Worm (Caenorhabditis elegans) whole organism, L4 larva: ENCODE measurements around the gene C36E6.2.

Source experiments
- F26F4.8 ChIP-seq: fragments of 200-800 bp; sonication (Bioruptor generic); conservative IDR thresholded peaks from 2 replicates; pipeline ENCODE4 v1.3.6; 2022; ENCODE audit warnings: missing genetic modification characterization, missing compliant biosample characterization
- F44E2.7 ChIP-seq: fragments of 200-800 bp; sonication (Bioruptor generic); IDR thresholded peaks from 2 replicates; pipeline ENCODE4 v2.1.2; 2022; ENCODE audit warnings: missing genetic modification characterization, missing compliant biosample characterization
- F49E8.2 ChIP-seq: sonication (generic microtip); optimal IDR thresholded peaks from 2 replicates; lab custom pipeline; 2016; ENCODE audit warnings: missing compliant biosample characterization, mild to moderate bottlenecking, missing genetic modification characterization, borderline replicate concordance
- R02D3.7 ChIP-seq: fragments of 150-350 bp; sonication (generic microtip); optimal IDR thresholded peaks from 3 replicates; lab custom pipeline; 2014; ENCODE audit warnings: missing biosample characterization, missing genetic modification characterization
- Y48G9A.11 ChIP-seq: fragments of 200-800 bp; sonication (Bioruptor generic); IDR thresholded peaks from 2 replicates; pipeline ENCODE4 v1.3.6; 2022; ENCODE audit warnings: missing genetic modification reagents, missing genetic modification characterization, missing compliant biosample characterization
- Y5F2A.4 ChIP-seq: fragments of 200-800 bp; sonication (Bioruptor generic); optimal IDR thresholded peaks from 2 replicates; lab custom pipeline; 2018; ENCODE audit warnings: mild to moderate bottlenecking, missing genetic modification characterization, missing compliant biosample characterization
- Y75B8A.6 ChIP-seq: fragments of 200-800 bp; sonication (Bioruptor generic); IDR thresholded peaks from 2 replicates; pipeline ENCODE4 v1.3.6; 2022; ENCODE audit warnings: missing genetic modification reagents, missing genetic modification characterization, missing compliant biosample characterization
- ZK546.5 ChIP-seq, 2 experiments: sonication (generic microtip); optimal IDR thresholded peaks; 2 replicates each; lab custom pipeline; 2017; ENCODE audit warnings: missing biosample characterization in 2 of 2, missing genetic modification characterization in 2 of 2
- ama-1 ChIP-seq: fragments of 150-350 bp; optimal IDR thresholded peaks from 2 replicates; lab custom pipeline; 2014; ENCODE audit warnings: inconsistent platforms, mixed read lengths
- attf-4 ChIP-seq: sonication (generic microtip); optimal IDR thresholded peaks from 3 replicates; lab custom pipeline; 2017; ENCODE audit warnings: missing biosample characterization, missing genetic modification characterization
- ceh-20 ChIP-seq: fragments of 200-800 bp; sonication (Bioruptor generic); IDR thresholded peaks from 2 replicates; pipeline ENCODE4 v1.3.6; 2022; ENCODE audit warnings: missing genetic modification reagents, missing genetic modification characterization, missing compliant biosample characterization
- ceh-28 ChIP-seq: fragments of 150-350 bp; optimal IDR thresholded peaks from 2 replicates; lab custom pipeline; 2014; ENCODE audit warnings: missing biosample characterization, missing genetic modification reagents, missing genetic modification characterization
- ceh-62 ChIP-seq: sonication (generic microtip); optimal IDR thresholded peaks from 2 replicates; lab custom pipeline; 2017; ENCODE audit warnings: missing biosample characterization, missing genetic modification characterization
- ceh-82 ChIP-seq: sonication (generic microtip); optimal IDR thresholded peaks from 2 replicates; lab custom pipeline; 2017; ENCODE audit warnings: missing biosample characterization, missing genetic modification characterization
- daf-12 ChIP-seq: fragments of 150-350 bp; optimal IDR thresholded peaks from 2 replicates; lab custom pipeline; 2014; ENCODE audit warnings: missing biosample characterization, missing genetic modification reagents, missing genetic modification characterization
- daf-16 ChIP-seq, 3 experiments: sonication (generic microtip); optimal IDR thresholded peaks; 2 replicates each; lab custom pipeline; 2016 to 2017; ENCODE audit warnings: missing genetic modification characterization in 3 of 3, missing genetic modification reagents in 3 of 3, mild to moderate bottlenecking in 2 of 3, missing compliant biosample characterization in 2 of 3, missing biosample characterization in 1 of 3, moderate library complexity in 1 of 3
- daf-19 ChIP-seq: fragments of 200-800 bp; sonication (Bioruptor generic); conservative IDR thresholded peaks from 2 replicates; pipeline ENCODE4 v1.3.6; 2022; ENCODE audit warnings: missing genetic modification characterization, missing compliant biosample characterization
- dmd-6 ChIP-seq: fragments of 200-800 bp; sonication (Bioruptor generic); IDR thresholded peaks from 2 replicates; pipeline ENCODE4 v1.3.6; 2022; ENCODE audit warnings: missing genetic modification reagents, missing genetic modification characterization, missing compliant biosample characterization
- dpl-1 ChIP-seq: fragments of 150-350 bp; optimal IDR thresholded peaks from 2 replicates; lab custom pipeline; 2014; ENCODE audit warnings: missing biosample characterization, missing genetic modification reagents, missing genetic modification characterization
- duxl-1 ChIP-seq: sonication (generic microtip); optimal IDR thresholded peaks from 2 replicates; lab custom pipeline; 2016; ENCODE audit warnings: mild to moderate bottlenecking, missing genetic modification characterization, moderate library complexity, missing compliant biosample characterization; ENCODE audit not compliant: poor library complexity
- dve-1 ChIP-seq: sonication (generic microtip); optimal IDR thresholded peaks from 2 replicates; lab custom pipeline; 2017; ENCODE audit warnings: antibody characterized with exemption, mild to moderate bottlenecking, missing genetic modification characterization, missing compliant biosample characterization; ENCODE audit not compliant: insufficient read depth
- egl-27 ChIP-seq: sonication (generic microtip); optimal IDR thresholded peaks from 3 replicates; lab custom pipeline; 2017; ENCODE audit warnings: missing biosample characterization, missing genetic modification reagents, missing genetic modification characterization
- egl-43 ChIP-seq: fragments of 200-800 bp; sonication (Bioruptor generic); IDR thresholded peaks from 2 replicates; pipeline ENCODE4 v1.3.6; 2022; ENCODE audit warnings: missing genetic modification reagents, missing genetic modification characterization, missing compliant biosample characterization
- hif-1 ChIP-seq, 2 experiments: sonication (generic microtip); optimal IDR thresholded peaks; 2 replicates each; lab custom pipeline; 2016 to 2017; ENCODE audit warnings: missing compliant biosample characterization in 2 of 2, missing genetic modification characterization in 2 of 2, missing genetic modification reagents in 2 of 2, missing genotype in 2 of 2, mild to moderate bottlenecking in 1 of 2
- hlh-11 ChIP-seq: fragments of 200-800 bp; sonication (Bioruptor generic); optimal IDR thresholded peaks from 2 replicates; lab custom pipeline; 2018; ENCODE audit warnings: mild to moderate bottlenecking, missing genetic modification characterization, missing compliant biosample characterization
- hlh-30 ChIP-seq: sonication (generic microtip); optimal IDR thresholded peaks from 2 replicates; lab custom pipeline; 2017; ENCODE audit warnings: antibody characterized with exemption, mild to moderate bottlenecking, missing genetic modification characterization, missing compliant biosample characterization; ENCODE audit not compliant: insufficient read depth
- lim-7 ChIP-seq: fragments of 200-800 bp; sonication (Bioruptor generic); IDR thresholded peaks from 2 replicates; pipeline ENCODE4 v1.3.6; 2022; ENCODE audit warnings: missing genetic modification characterization, missing compliant biosample characterization
- lin-13 ChIP-seq: fragments of 150-350 bp; optimal IDR thresholded peaks from 2 replicates; lab custom pipeline; 2014; ENCODE audit warnings: missing biosample characterization, missing genetic modification reagents, missing genetic modification characterization
- lin-29 ChIP-seq: fragments of 200-800 bp; sonication (Bioruptor generic); IDR thresholded peaks from 2 replicates; pipeline ENCODE4 v1.3.6; 2022; ENCODE audit warnings: missing genetic modification reagents, missing genetic modification characterization, missing compliant biosample characterization
- lsy-2 ChIP-seq, 2 experiments: fragments of 150-350 bp in 1 of 2; sonication (generic microtip) in 1 of 2; optimal IDR thresholded peaks; 2 replicates each; lab custom pipeline; 2014 to 2017; ENCODE audit warnings: missing biosample characterization in 2 of 2, missing genetic modification characterization in 2 of 2
- madf-9 ChIP-seq: fragments of 200-800 bp; sonication (Bioruptor generic); conservative IDR thresholded peaks from 2 replicates; pipeline ENCODE4 v1.3.6; 2022; ENCODE audit warnings: missing genetic modification reagents, missing genetic modification characterization, missing compliant biosample characterization
- mdt-29 ChIP-seq: fragments of 200-800 bp; sonication (Bioruptor generic); IDR thresholded peaks from 2 replicates; pipeline ENCODE4 v1.3.6; 2022; ENCODE audit warnings: missing genetic modification reagents, missing genetic modification characterization, missing compliant biosample characterization
- mep-1 ChIP-seq: fragments of 150-350 bp; sonication (generic microtip); optimal IDR thresholded peaks from 3 replicates; lab custom pipeline; 2014; ENCODE audit warnings: missing biosample characterization, missing genetic modification characterization
- mes-2 ChIP-seq: sonication (generic microtip); optimal IDR thresholded peaks from 2 replicates; lab custom pipeline; 2016; ENCODE audit warnings: missing genotype, mild to moderate bottlenecking, missing genetic modification characterization, missing compliant biosample characterization; ENCODE audit not compliant: poor library complexity, severe bottlenecking
- nhr-10 ChIP-seq: fragments of 150-350 bp; optimal IDR thresholded peaks from 2 replicates; lab custom pipeline; 2014; ENCODE audit warnings: missing biosample characterization, missing genetic modification characterization
- nhr-102 ChIP-seq: sonication (generic microtip); optimal IDR thresholded peaks from 2 replicates; lab custom pipeline; 2016; ENCODE audit warnings: mild to moderate bottlenecking, missing genetic modification characterization, moderate library complexity, missing compliant biosample characterization
- nhr-25 ChIP-seq: sonication (generic microtip); optimal IDR thresholded peaks from 2 replicates; lab custom pipeline; 2017; ENCODE audit warnings: missing genetic modification characterization, mild to moderate bottlenecking, missing compliant biosample characterization, antibody characterized with exemption, moderate library complexity, borderline replicate concordance; ENCODE audit not compliant: insufficient read depth
- nhr-6 ChIP-seq: fragments of 150-350 bp; optimal IDR thresholded peaks from 2 replicates; lab custom pipeline; 2014; ENCODE audit warnings: missing biosample characterization, missing genetic modification characterization
- php-3 ChIP-seq: fragments of 200-800 bp; sonication (Bioruptor generic); IDR thresholded peaks from 2 replicates; pipeline ENCODE4 v1.3.6; 2022; ENCODE audit warnings: missing genetic modification reagents, missing genetic modification characterization, missing compliant biosample characterization
- pqm-1 ChIP-seq: sonication (generic microtip); optimal IDR thresholded peaks from 2 replicates; lab custom pipeline; 2017; ENCODE audit warnings: missing biosample characterization, missing genetic modification characterization
- rbr-2 ChIP-seq: sonication (generic microtip); optimal IDR thresholded peaks from 2 replicates; lab custom pipeline; 2016; ENCODE audit warnings: missing genotype, missing genetic modification characterization, missing compliant biosample characterization
- sdz-12 ChIP-seq: fragments of 200-800 bp; sonication (Bioruptor generic); optimal IDR thresholded peaks from 2 replicates; lab custom pipeline; 2018; ENCODE audit warnings: mild to moderate bottlenecking, missing genetic modification characterization, missing compliant biosample characterization
- set-16 ChIP-seq: fragments of 200-800 bp; sonication (Bioruptor generic); IDR thresholded peaks from 2 replicates; pipeline ENCODE4 v1.3.6; 2022; ENCODE audit warnings: missing genetic modification reagents, missing genetic modification characterization, missing compliant biosample characterization
- skn-1 ChIP-seq: fragments of 150-350 bp; optimal IDR thresholded peaks from 2 replicates; lab custom pipeline; 2014; ENCODE audit warnings: missing biosample characterization, missing genetic modification characterization
- tra-1 ChIP-seq: fragments of 200-800 bp; sonication (Bioruptor generic); IDR thresholded peaks from 2 replicates; pipeline ENCODE4 v1.3.6; 2022; ENCODE audit warnings: missing genetic modification reagents, missing genetic modification characterization, missing compliant biosample characterization
- unc-39 ChIP-seq: sonication (generic microtip); optimal IDR thresholded peaks from 2 replicates; lab custom pipeline; 2017; ENCODE audit warnings: missing biosample characterization, missing genetic modification characterization
- vab-7 ChIP-seq: fragments of 200-800 bp; sonication (Bioruptor generic); IDR thresholded peaks from 2 replicates; pipeline ENCODE4 v1.3.6; 2022; ENCODE audit warnings: missing genetic modification reagents, missing genetic modification characterization, missing compliant biosample characterization
- zag-1 ChIP-seq: fragments of 150-350 bp; optimal IDR thresholded peaks from 2 replicates; lab custom pipeline; 2014; ENCODE audit warnings: missing biosample characterization, missing genetic modification characterization
- zfp-2 ChIP-seq: sonication (generic microtip); optimal IDR thresholded peaks from 2 replicates; lab custom pipeline; 2016; ENCODE audit warnings: mild to moderate bottlenecking, missing genetic modification characterization, missing compliant biosample characterization
- ztf-7 ChIP-seq: fragments of 150-350 bp; optimal IDR thresholded peaks from 2 replicates; lab custom pipeline; 2014; ENCODE audit warnings: missing biosample characterization, missing genetic modification characterization

Gene C36E6.2

DNA sequence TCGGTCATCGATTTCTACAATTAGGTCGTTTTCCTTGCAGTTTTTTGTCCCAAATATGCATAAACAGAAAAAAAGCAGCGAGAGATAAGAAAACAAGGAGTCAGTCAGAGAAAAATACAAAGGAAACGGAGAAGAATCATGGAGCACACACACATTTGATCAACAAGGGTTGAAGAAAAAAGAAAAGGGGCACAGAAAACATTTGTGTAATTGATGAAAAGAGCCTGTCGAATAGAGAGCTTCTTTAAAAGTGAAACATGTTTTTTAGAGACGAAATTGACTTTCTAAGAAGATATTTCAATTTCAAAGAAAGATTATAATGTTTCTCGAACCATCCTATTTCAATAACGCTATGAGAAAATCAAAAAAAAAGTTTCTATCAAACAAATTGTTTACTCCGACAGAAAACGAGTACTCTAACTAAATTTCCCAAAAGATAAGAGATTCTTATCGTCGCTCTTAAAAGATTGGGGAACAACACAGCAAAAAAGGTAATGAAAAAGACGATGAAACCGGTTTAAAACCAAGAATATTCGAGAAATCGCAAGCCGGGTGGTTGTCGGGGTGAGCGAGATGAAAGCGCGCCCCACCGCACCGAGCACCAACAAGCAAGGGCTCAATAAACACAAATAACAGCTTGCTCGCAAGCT lies 23.2 kb downstream of the C36E6.2 start, which contains the start of gene tps-1:
Gene tps-1 (minus strand): TSS at position 14 of the 650 bp plus-strand sequence.
- TF ChIP-seq php-3 (GFP tag; lab: Robert Waterston, UW) = no peak
- no peak for TF ChIP-seq set-16
- TF ChIP-seq madf-9 = no peak
- no peak for TF ChIP-seq mdt-29 (GFP tag; lab: Robert Waterston, UW)
- no peak for TF ChIP-seq unc-39
- no peak for TF ChIP-seq lin-13
- no peak for TF ChIP-seq Y48G9A.11 (GFP tag; lab: Robert Waterston, UW)
- TF ChIP-seq ceh-82 = no peak
- no peak for TF ChIP-seq ceh-28
- no peak for TF ChIP-seq attf-4 (tag; lab: Kevin White, UChicago)
- no peak for TF ChIP-seq lim-7 (GFP tag; lab: Robert Waterston, UW)
- TF ChIP-seq nhr-25 (tag; lab: Kevin White, UChicago) = no peak
- no peak for TF ChIP-seq daf-19
- TF ChIP-seq F26F4.8 (GFP tag; lab: Robert Waterston, UW) = no peak
- no peak for TF ChIP-seq nhr-10 (tag; lab: Kevin White, UChicago)
- no peak for TF ChIP-seq dve-1 (tag; lab: Kevin White, UChicago)
- TF ChIP-seq egl-27 = no peak
- no peak for TF ChIP-seq ama-1
- TF ChIP-seq sdz-12 (GFP tag; lab: Kevin White, UChicago) = no peak
- TF ChIP-seq skn-1 (tag; lab: Kevin White, UChicago) = no peak
- no peak for TF ChIP-seq hif-1 (tag; optimal IDR thresholded peaks at IDR 0.05; lab: Kevin White, UChicago)
- no peak for TF ChIP-seq egl-43 (GFP tag; lab: Robert Waterston, UW)
- no peak for TF ChIP-seq dmd-6 (GFP tag; lab: Robert Waterston, UW)
- TF ChIP-seq ceh-20 (GFP tag; lab: Robert Waterston, UW) = no peak
- TF ChIP-seq hlh-30 (tag; lab: Kevin White, UChicago) = peak; percentile 4
- TF ChIP-seq zfp-2 (tag; lab: Kevin White, UChicago) = no peak
- TF ChIP-seq tra-1 (GFP tag; lab: Robert Waterston, UW) = no peak
- no peak for TF ChIP-seq zag-1 (tag; lab: Kevin White, UChicago)
- no peak for TF ChIP-seq mep-1 (tag; lab: Kevin White, UChicago)
- TF ChIP-seq lin-29 = no peak
- no peak for TF ChIP-seq duxl-1 (tag; lab: Kevin White, UChicago)
- TF ChIP-seq F49E8.2 (tag; lab: Kevin White, UChicago) = no peak
- TF ChIP-seq Y5F2A.4 (GFP tag; lab: Kevin White, UChicago) = no peak
- no peak for TF ChIP-seq dpl-1 (GFP tag; lab: Kevin White, UChicago)
- TF ChIP-seq ztf-7 (tag; lab: Kevin White, UChicago) = no peak
- TF ChIP-seq vab-7 (GFP tag; lab: Robert Waterston, UW) = no peak
- peak; percentile 17 for TF ChIP-seq rbr-2 (tag; lab: Kevin White, UChicago)
- peak; percentile 37 for TF ChIP-seq pqm-1 (tag; lab: Kevin White, UChicago)
- peak; percentile 12 for TF ChIP-seq nhr-6 (tag; lab: Kevin White, UChicago)
- no peak for TF ChIP-seq R02D3.7 (tag; lab: Kevin White, UChicago)
- no peak for TF ChIP-seq ZK546.5 (tag; optimal IDR thresholded peaks at IDR 0.05; lab: Kevin White, UChicago)
- no peak for TF ChIP-seq F44E2.7 (GFP tag; lab: Robert Waterston, UW)
- no peak for TF ChIP-seq lsy-2 (tag; optimal IDR thresholded peaks at IDR 0.05; lab: Kevin White, UChicago)
- peak; percentile 6 for TF ChIP-seq hlh-11 (tag; lab: Kevin White, UChicago)
- no peak for TF ChIP-seq mes-2 (tag; lab: Kevin White, UChicago)
- no peak for TF ChIP-seq nhr-102 (tag; lab: Kevin White, UChicago)
- peak in 1 of 2 experiments; percentile 64 for TF ChIP-seq daf-16 (GFP tag; optimal IDR thresholded peaks at IDR 0.05; lab: Kevin White, UChicago)
- TF ChIP-seq daf-16 (tag; optimal IDR thresholded peaks at IDR 0.05; lab: Kevin White, UChicago) = peak; percentile 88
- TF ChIP-seq Y75B8A.6 (GFP tag; lab: Robert Waterston, UW) = no peak
- no peak for TF ChIP-seq ceh-62 (tag; lab: Kevin White, UChicago)
- TF ChIP-seq daf-12 (tag; lab: Kevin White, UChicago) = no peak
